Fruit fly (Drosophila melanogaster) whole organism, embryonic: ENCODE data around the gene mRpL15.

Source experiments
- CG10321 ChIP-seq: fragments of 200-800 bp; sonication (Bioruptor generic); IDR thresholded peaks from 2 replicates; pipeline ENCODE4 v1.3.6; 2022; ENCODE audit warnings: missing biosample characterization, missing genetic modification characterization
- CG10366 ChIP-seq: fragments of 200-800 bp; sonication (Bioruptor generic); IDR thresholded peaks from 2 replicates; pipeline ENCODE4 v1.3.6; 2022; ENCODE audit warnings: missing biosample characterization, missing genetic modification characterization
- CG14710 ChIP-seq: fragments of 200-800 bp; sonication (Bioruptor generic); optimal IDR thresholded peaks from 3 replicates; lab custom pipeline; 2019; ENCODE audit warnings: missing biosample characterization, mild to moderate bottlenecking, missing genetic modification characterization, moderate library complexity
- CG14860 ChIP-seq: fragments of 200-800 bp; sonication (Bioruptor generic); IDR thresholded peaks from 3 replicates; pipeline ENCODE4 v1.3.6; 2022; ENCODE audit warnings: missing biosample characterization, missing genetic modification characterization; ENCODE audit not compliant: partially characterized antibody
- CG16815 ChIP-seq: fragments of 200-800 bp; sonication (Bioruptor generic); optimal IDR thresholded peaks from 3 replicates; lab custom pipeline; 2017; ENCODE audit warnings: missing biosample characterization, mild to moderate bottlenecking, missing genetic modification characterization
- CG18476 ChIP-seq: fragments of 200-800 bp; sonication (Bioruptor generic); optimal IDR thresholded peaks from 2 replicates; lab custom pipeline; 2016; ENCODE audit warnings: missing biosample characterization, mild to moderate bottlenecking, missing genetic modification characterization
- CG18619 ChIP-seq: fragments of 200-800 bp; sonication (Bioruptor generic); optimal IDR thresholded peaks from 3 replicates; lab custom pipeline; 2017; ENCODE audit warnings: missing biosample characterization, mild to moderate bottlenecking, missing genetic modification characterization
- CG31224 ChIP-seq: fragments of 200-800 bp; sonication (Bioruptor generic); IDR thresholded peaks from 2 replicates; pipeline ENCODE4 v1.3.6; 2022; ENCODE audit warnings: missing biosample characterization, missing genetic modification characterization
- CG34376 ChIP-seq: fragments of 200-800 bp; sonication (Bioruptor generic); optimal IDR thresholded peaks from 2 replicates; lab custom pipeline; 2018; ENCODE audit warnings: missing biosample characterization, mild to moderate bottlenecking, missing genetic modification characterization
- CG4360 ChIP-seq: fragments of 200-800 bp; sonication (Bioruptor generic); IDR thresholded peaks from 2 replicates; pipeline ENCODE4 v1.3.6; 2022; ENCODE audit warnings: missing biosample characterization, missing genetic modification characterization
- CG4707 ChIP-seq: fragments of 200-800 bp; sonication (Bioruptor generic); optimal IDR thresholded peaks from 2 replicates; lab custom pipeline; 2018; ENCODE audit warnings: missing biosample characterization, mild to moderate bottlenecking, missing genetic modification characterization, moderate library complexity
- CG7271 ChIP-seq: fragments of 200-800 bp; sonication (Bioruptor generic); optimal IDR thresholded peaks from 2 replicates; lab custom pipeline; 2018; ENCODE audit warnings: missing biosample characterization, mild to moderate bottlenecking, missing genetic modification characterization, moderate library complexity
- Dbx ChIP-seq: fragments of 200-800 bp; sonication (Bioruptor generic); IDR thresholded peaks from 3 replicates; pipeline ENCODE4 v1.3.6; 2022; ENCODE audit warnings: missing biosample characterization, missing genetic modification characterization
- Deaf1 ChIP-seq: fragments of 200-800 bp; optimal IDR thresholded peaks from 3 replicates; lab custom pipeline; 2019; ENCODE audit warnings: missing biosample characterization, mild to moderate bottlenecking, missing genetic modification characterization, moderate library complexity
- Drgx ChIP-seq: fragments of 200-800 bp; sonication (Bioruptor generic); IDR thresholded peaks from 2 replicates; pipeline ENCODE4 v1.3.6; 2022; ENCODE audit warnings: missing biosample characterization, missing genetic modification characterization
- Eip74EF ChIP-seq, 2 experiments: fragments of 200-800 bp in 1 of 2; fragments of >200 bp in 1 of 2; sonication (Bioruptor generic) in 1 of 2; optimal IDR thresholded peaks; 2 replicates each; lab custom pipeline; 2017 to 2019; ENCODE audit warnings: missing biosample characterization in 2 of 2, missing genetic modification characterization in 2 of 2, mild to moderate bottlenecking in 1 of 2, moderate library complexity in 1 of 2
- HHEX ChIP-seq: fragments of 200-800 bp; sonication (Bioruptor generic); optimal IDR thresholded peaks from 3 replicates; lab custom pipeline; 2017; ENCODE audit warnings: missing biosample characterization, mild to moderate bottlenecking, missing genetic modification characterization, missing genetic modification reagents
- Hmr ChIP-seq: fragments of 200-800 bp; sonication (Bioruptor generic); optimal IDR thresholded peaks from 3 replicates; lab custom pipeline; 2017; ENCODE audit warnings: mild to moderate bottlenecking, missing biosample characterization, missing genetic modification reagents, missing genetic modification characterization
- Hmx ChIP-seq: fragments of 200-800 bp; sonication (Bioruptor generic); optimal IDR thresholded peaks from 2 replicates; lab custom pipeline; 2016; ENCODE audit warnings: missing biosample characterization, missing genetic modification characterization
- Lhr ChIP-seq: fragments of 200-800 bp; sonication (Bioruptor generic); optimal IDR thresholded peaks from 3 replicates; lab custom pipeline; 2017; ENCODE audit warnings: mild to moderate bottlenecking, missing biosample characterization, missing genetic modification reagents, missing genetic modification characterization
- MBD-R2 ChIP-seq: fragments of 200-800 bp; sonication (Bioruptor generic); IDR thresholded peaks from 2 replicates; pipeline ENCODE4 v1.3.6; 2022; ENCODE audit warnings: missing biosample characterization, missing genetic modification characterization
- MESR4 ChIP-seq: fragments of 200-800 bp; sonication (Bioruptor generic); optimal IDR thresholded peaks from 2 replicates; lab custom pipeline; 2018; ENCODE audit warnings: missing biosample characterization, mild to moderate bottlenecking, missing genetic modification characterization, moderate library complexity
- Max ChIP-seq: fragments of 200-800 bp; sonication (Bioruptor generic); optimal IDR thresholded peaks from 2 replicates; lab custom pipeline; 2016; ENCODE audit warnings: missing biosample characterization, mild to moderate bottlenecking, missing genetic modification characterization
- Pdp1 ChIP-seq, 2 experiments: fragments of 200-800 bp; sonication (Bioruptor generic); optimal IDR thresholded peaks; 3 replicates each; lab custom pipeline; 2016; ENCODE audit warnings: missing biosample characterization in 2 of 2, missing genetic modification characterization in 2 of 2, mild to moderate bottlenecking in 1 of 2, moderate library complexity in 1 of 2
- Six4 ChIP-seq: fragments of 200-800 bp; sonication (Bioruptor generic); optimal IDR thresholded peaks from 2 replicates; lab custom pipeline; 2016; ENCODE audit warnings: missing biosample characterization, missing genetic modification characterization
- Stat92E ChIP-seq, 3 experiments: fragments of >200 bp in 2 of 3; fragments of 200-800 bp in 1 of 3; sonication (Bioruptor generic) in 1 of 3; optimal IDR thresholded peaks; 2 replicates each; lab custom pipeline; 2017 to 2019; ENCODE audit warnings: missing biosample characterization in 3 of 3, missing genetic modification characterization in 3 of 3, mild to moderate bottlenecking in 1 of 3, moderate library complexity in 1 of 3
- Xbp1 ChIP-seq: fragments of 200-800 bp; sonication (Bioruptor generic); optimal IDR thresholded peaks from 3 replicates; lab custom pipeline; 2016; ENCODE audit warnings: missing biosample characterization, mild to moderate bottlenecking, missing genetic modification characterization
- Xrp1 ChIP-seq: fragments of 200-800 bp; sonication (Bioruptor generic); IDR thresholded peaks from 2 replicates; pipeline ENCODE4 v1.3.6; 2022; ENCODE audit warnings: missing biosample characterization, missing genetic modification characterization
- ap ChIP-seq: fragments of 200-800 bp; sonication (Bioruptor generic); IDR thresholded peaks from 2 replicates; pipeline ENCODE4 v1.3.6; 2022; ENCODE audit warnings: missing biosample characterization, missing genetic modification characterization
- bsh ChIP-seq, 2 experiments: fragments of 200-800 bp; sonication (Bioruptor generic); optimal IDR thresholded peaks; 2 replicates each; lab custom pipeline; 2017 to 2018; ENCODE audit warnings: mild to moderate bottlenecking in 2 of 2, missing biosample characterization in 2 of 2, missing genetic modification characterization in 2 of 2, moderate library complexity in 1 of 2
- dmrt11E ChIP-seq: fragments of 200-800 bp; sonication (Bioruptor generic); optimal IDR thresholded peaks from 3 replicates; lab custom pipeline; 2018; ENCODE audit warnings: missing biosample characterization, mild to moderate bottlenecking, missing genetic modification characterization, moderate library complexity
- ewg ChIP-seq: fragments of 200-800 bp; sonication (Bioruptor generic); optimal IDR thresholded peaks from 3 replicates; lab custom pipeline; 2017; ENCODE audit warnings: mild to moderate bottlenecking, missing biosample characterization, missing genetic modification reagents, missing genetic modification characterization
- hkb ChIP-seq, 2 experiments: fragments of 200-800 bp in 1 of 2; fragments of >200 bp in 1 of 2; sonication (Bioruptor generic) in 1 of 2; IDR thresholded peaks in 1 of 2; optimal IDR thresholded peaks in 1 of 2; 2 replicates each; pipeline versions ENCODE4 v1.3.6 to Lab custom; 2017 to 2022; ENCODE audit warnings: missing biosample characterization in 1 of 2, missing genetic modification characterization in 1 of 2
- knrl ChIP-seq: fragments of 200-800 bp; sonication (Bioruptor generic); IDR thresholded peaks from 3 replicates; pipeline ENCODE4 v1.3.6; 2022; ENCODE audit warnings: missing biosample characterization, missing genetic modification characterization; ENCODE audit not compliant: partially characterized antibody
- nau ChIP-seq: fragments of 200-800 bp; sonication (Bioruptor generic); optimal IDR thresholded peaks from 3 replicates; lab custom pipeline; 2017; ENCODE audit warnings: missing biosample characterization, mild to moderate bottlenecking, missing genetic modification characterization, missing genetic modification reagents
- nmo ChIP-seq: fragments of 200-800 bp; sonication (Bioruptor generic); optimal IDR thresholded peaks from 2 replicates; lab custom pipeline; 2018; ENCODE audit warnings: missing biosample characterization, mild to moderate bottlenecking, missing genetic modification characterization, moderate library complexity
- nom ChIP-seq: fragments of 200-800 bp; sonication (Bioruptor generic); optimal IDR thresholded peaks from 2 replicates; lab custom pipeline; 2017; ENCODE audit warnings: missing biosample characterization, missing genetic modification characterization, mild to moderate bottlenecking, moderate library complexity, missing genetic modification reagents
- pb ChIP-seq: fragments of 200-800 bp; sonication (Bioruptor generic); optimal IDR thresholded peaks from 3 replicates; lab custom pipeline; 2016; ENCODE audit warnings: missing biosample characterization, missing genetic modification characterization
- peb ChIP-seq: fragments of 200-800 bp; sonication (Bioruptor generic); IDR thresholded peaks from 2 replicates; pipeline ENCODE4 v1.3.6; 2022; ENCODE audit warnings: missing biosample characterization, missing genetic modification characterization
- repo ChIP-seq: fragments of 200-800 bp; sonication (Bioruptor generic); optimal IDR thresholded peaks from 2 replicates; lab custom pipeline; 2016; ENCODE audit warnings: missing biosample characterization, missing genetic modification characterization
- run ChIP-seq: fragments of 200-800 bp; sonication (Bioruptor generic); optimal IDR thresholded peaks from 3 replicates; lab custom pipeline; 2018; ENCODE audit warnings: missing biosample characterization, mild to moderate bottlenecking, missing genetic modification characterization
- seq ChIP-seq: fragments of 200-800 bp; sonication (Bioruptor generic); IDR thresholded peaks from 2 replicates; pipeline ENCODE4 v1.3.6; 2022; ENCODE audit warnings: missing biosample characterization, missing genetic modification characterization
- sima ChIP-seq: fragments of 200-800 bp; sonication (Bioruptor generic); optimal IDR thresholded peaks from 2 replicates; lab custom pipeline; 2016; ENCODE audit warnings: missing biosample characterization, missing genetic modification characterization
- tna ChIP-seq: fragments of 200-800 bp; sonication (Bioruptor generic); IDR thresholded peaks from 2 replicates; pipeline ENCODE4 v1.3.6; 2022; ENCODE audit warnings: missing biosample characterization, missing genetic modification characterization; ENCODE audit not compliant: partially characterized antibody
- zfh1 ChIP-seq: fragments of 200-800 bp; sonication (Bioruptor generic); IDR thresholded peaks from 3 replicates; pipeline ENCODE4 v1.3.6; 2022; ENCODE audit warnings: missing biosample characterization, missing genetic modification characterization

mRpL15 gene

DNA sequence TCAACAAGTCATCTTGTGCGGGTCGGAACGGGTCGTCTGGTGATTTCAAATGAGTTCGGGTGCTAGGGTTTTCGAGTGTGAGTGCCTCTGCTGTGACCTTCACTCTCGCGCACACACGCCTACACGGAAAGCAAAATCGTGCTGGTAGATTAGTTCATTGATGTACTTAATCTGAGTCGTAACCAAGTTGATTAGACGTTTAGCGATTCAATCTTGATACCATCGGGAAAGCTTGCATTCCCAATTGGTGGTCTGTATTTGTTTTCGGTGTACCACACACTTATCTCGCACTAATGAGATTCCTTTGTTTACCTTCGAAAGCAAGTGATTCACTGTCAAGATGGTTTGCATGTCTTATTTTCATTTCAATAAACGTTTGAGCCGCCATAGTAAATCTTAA, 47.0 kb downstream of the mRpL15 start (continued):
- TF ChIP-seq CG7271 (tag; lab: Kevin White, UChicago) (no peak), Xbp1 (GFP tag; lab: Kevin White, UChicago) (peak; percentile 35), Hmr (GFP tag; lab: Kevin White, UChicago) (peak; percentile 59), nmo (peak; percentile 0), ap (GFP tag; lab: Robert Waterston, UW) (no peak), CG10321 (GFP tag; lab: Robert Waterston, UW) (no peak), Max (peak; percentile 24), sima (GFP tag; lab: Kevin White, UChicago) (no peak), dmrt11E (peak; percentile 17), Stat92E (GFP tag; optimal IDR thresholded peaks at IDR 0.05; lab: Kevin White, UChicago) (no peak), CG31224 (GFP tag; lab: Robert Waterston, UW) (no peak), Hmx (GFP tag; lab: Kevin White, UChicago) (no peak), Xrp1 (GFP tag; lab: Robert Waterston, UW) (peak; percentile 57), MESR4 (GFP tag; lab: Kevin White, UChicago) (no peak), CG18619 (GFP tag; lab: Kevin White, UChicago) (no peak), CG18476 (GFP tag; lab: Kevin White, UChicago) (no peak), Eip74EF (GFP tag; optimal IDR thresholded peaks at IDR 0.05; lab: Kevin White, UChicago) (peak in 1 of 2 experiments; percentile 68)

DNA sequence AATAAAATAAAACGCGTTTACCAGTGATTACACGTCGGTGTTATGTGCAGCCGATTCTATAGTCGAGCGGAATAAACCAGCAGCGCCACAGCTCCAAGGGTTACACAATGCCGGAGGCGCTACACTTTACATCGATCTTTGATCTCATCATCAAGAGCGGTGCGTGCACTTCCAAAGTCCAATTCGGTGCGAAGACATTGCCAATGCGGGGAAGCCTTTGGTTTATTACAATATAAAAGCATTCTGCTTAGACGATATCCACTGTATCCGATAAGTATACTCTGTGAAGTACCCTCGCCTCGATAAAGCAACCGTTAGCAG, 48.2 kb downstream of the mRpL15 start:
- no peak for TF ChIP-seq zfh1 (GFP tag; lab: Robert Waterston, UW)
- peak; percentile 75 for TF ChIP-seq nom (GFP tag; lab: Kevin White, UChicago)
- TF ChIP-seq ewg (GFP tag; lab: Kevin White, UChicago): no peak
- TF ChIP-seq Pdp1 (GFP tag; optimal IDR thresholded peaks at IDR 0.05; lab: Kevin White, UChicago): peak in 1 of 2 experiments; percentile 87
- TF ChIP-seq CG14710 (tag; lab: Kevin White, UChicago): no peak
- TF ChIP-seq CG10366 (GFP tag; lab: Robert Waterston, UW): no peak
- no peak for TF ChIP-seq CG14860 (GFP tag; lab: Robert Waterston, UW)
- TF ChIP-seq Deaf1 (tag; lab: Kevin White, UChicago): peak; percentile 12
- no peak for TF ChIP-seq MBD-R2 (GFP tag; lab: Robert Waterston, UW)
- TF ChIP-seq bsh (GFP tag; optimal IDR thresholded peaks at IDR 0.05; lab: Kevin White, UChicago): peak in 1 of 2 experiments; percentile 36
- no peak for TF ChIP-seq run
- no peak for TF ChIP-seq tna (GFP tag; lab: Robert Waterston, UW)

DNA sequence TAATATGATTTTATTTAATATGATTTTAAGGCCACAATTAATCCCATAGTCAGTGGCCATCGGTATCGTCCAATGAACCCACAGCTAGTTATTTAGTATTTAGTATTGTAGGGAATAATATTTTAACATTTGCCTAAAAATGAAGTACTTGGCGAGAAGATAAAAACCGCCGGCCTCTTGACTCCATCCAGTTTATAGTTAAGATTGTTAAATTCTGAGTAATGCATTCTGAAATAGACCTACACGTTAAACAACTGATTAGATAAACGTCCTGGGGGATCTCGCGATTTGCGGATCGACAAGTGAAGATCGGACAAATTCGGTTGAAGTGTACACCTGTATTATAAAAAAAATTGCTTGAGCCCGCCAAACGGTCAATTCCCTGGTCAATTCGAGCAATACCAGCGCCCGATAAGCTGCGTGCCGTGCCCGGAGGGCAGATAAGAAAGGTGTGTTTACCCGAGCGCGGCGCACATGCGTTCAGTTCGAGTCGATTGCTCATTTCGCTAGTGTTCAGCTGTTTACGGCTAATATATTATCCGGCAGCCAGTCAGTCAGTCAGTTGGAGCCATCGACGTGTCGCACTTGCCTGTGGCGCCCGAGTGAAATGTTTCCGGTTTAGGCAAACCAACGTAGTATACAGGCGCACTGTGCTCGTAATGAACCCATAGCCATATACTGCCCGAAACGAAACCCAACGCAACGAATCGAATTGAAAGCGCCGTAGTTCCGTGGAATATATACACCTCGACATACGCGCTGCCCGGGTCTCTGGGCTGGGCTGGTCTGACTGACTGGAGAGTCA, 48.8 kb downstream of the mRpL15 start:
- TF ChIP-seq repo: no peak
- TF ChIP-seq CG4707 (GFP tag; lab: Kevin White, UChicago): no peak
- TF ChIP-seq hkb (optimal IDR thresholded peaks at IDR 0.05; lab: Kevin White, UChicago): no peak
- 0 out of 2 replicates have a peak, but pooled peaks have one; percentile 14 for TF ChIP-seq hkb (GFP tag; IDR thresholded peaks at IDR 0.05; lab: Robert Waterston, UW)
- no peak for TF ChIP-seq nau (GFP tag; lab: Kevin White, UChicago)
- no peak for TF ChIP-seq CG10321 (GFP tag; lab: Robert Waterston, UW)
- TF ChIP-seq HHEX: no peak
- TF ChIP-seq bsh (GFP tag; optimal IDR thresholded peaks at IDR 0.05; lab: Kevin White, UChicago): no peak
- TF ChIP-seq Six4: no peak
- no peak for TF ChIP-seq Lhr (GFP tag; lab: Kevin White, UChicago)
- TF ChIP-seq peb (GFP tag; lab: Robert Waterston, UW): no peak
- peak; percentile 67 for TF ChIP-seq CG34376
- no peak for TF ChIP-seq CG4360
- no peak for TF ChIP-seq Dbx (GFP tag; lab: Robert Waterston, UW)
- TF ChIP-seq CG16815: no peak
- TF ChIP-seq pb: no peak
- no peak for TF ChIP-seq Drgx (GFP tag; lab: Robert Waterston, UW)
- no peak for TF ChIP-seq knrl (GFP tag; lab: Robert Waterston, UW)
- no peak for TF ChIP-seq seq (GFP tag; lab: Robert Waterston, UW)
